Fruit fly (Drosophila melanogaster): ENCODE data around the gene Edg84A.

Edg84A gene

dm6 chr3R:6667245-6667644 is 17.0 kb upstream of the Edg84A start (continued):
- TF ChIP-seq wek (GFP tag; optimal IDR thresholded peaks at IDR 0.05) (peak; percentile 62), zen2 (GFP tag; IDR thresholded peaks at IDR 0.05; ENCODE audit: partially characterized antibody) (no peak), bsh (GFP tag; optimal IDR thresholded peaks at IDR 0.05) (peak in 1 of 2 experiments; percentile 58), CG12071 (GFP tag; optimal IDR thresholded peaks at IDR 0.05) (no peak), D19A (tag; optimal IDR thresholded peaks at IDR 0.05) (peak; percentile 28), CG10565 (GFP tag; optimal IDR thresholded peaks at IDR 0.05) (no peak)

dm6 chr3R:6668234-6668633 is 16.0 kb upstream of the Edg84A start:
- no peak for TF ChIP-seq CG2116 (GFP tag; optimal IDR thresholded peaks at IDR 0.05)
- peak; percentile 24 for TF ChIP-seq Nf-YC (tag; optimal IDR thresholded peaks at IDR 0.05)
- TF ChIP-seq Side (GFP tag; optimal IDR thresholded peaks at IDR 0.05) = no peak
- TF ChIP-seq cg (GFP tag; optimal IDR thresholded peaks at IDR 0.05) = peak; percentile 44
- TF ChIP-seq sug (tag; optimal IDR thresholded peaks at IDR 0.05) = no peak
- TF ChIP-seq prd (optimal IDR thresholded peaks at IDR 0.05) = no peak
- no peak for TF ChIP-seq prd (GFP tag; IDR thresholded peaks at IDR 0.05)
- TF ChIP-seq sqz (GFP tag; optimal IDR thresholded peaks at IDR 0.05) = peak; percentile 28
- peak; percentile 60 for TF ChIP-seq Nf-YB (GFP tag; optimal IDR thresholded peaks at IDR 0.05)
- TF ChIP-seq CG34422 (GFP tag; IDR thresholded peaks at IDR 0.05) = no peak
- no peak for TF ChIP-seq CG12219 (GFP tag; optimal IDR thresholded peaks at IDR 0.05)
- TF ChIP-seq B-H2 (GFP tag; optimal IDR thresholded peaks at IDR 0.05) = no peak
- no peak for TF ChIP-seq ac (GFP tag; optimal IDR thresholded peaks at IDR 0.05)
- no peak for TF ChIP-seq H2.0 (GFP tag; IDR thresholded peaks at IDR 0.05)
- peak; percentile 55 for TF ChIP-seq pros (GFP tag; optimal IDR thresholded peaks at IDR 0.05)

- no peak for TF ChIP-seq CG17612 (GFP tag; IDR thresholded peaks at IDR 0.05)
- TF ChIP-seq nerfin-2 (GFP tag; IDR thresholded peaks at IDR 0.05; ENCODE audit: partially characterized antibody) = peak; percentile 45; the same call in 1 of the 2 replicates
- peak in 1 of 3 experiments; percentile 65 for TF ChIP-seq lola (GFP tag; optimal IDR thresholded peaks at IDR 0.05)
- TF ChIP-seq D19B (GFP tag; optimal IDR thresholded peaks at IDR 0.05) = peak; percentile 10
- no peak for TF ChIP-seq D19A (tag; optimal IDR thresholded peaks at IDR 0.05)
- TF ChIP-seq Blimp-1 (GFP tag; optimal IDR thresholded peaks at IDR 0.05) = peak; percentile 64
- peak; percentile 38; the same call in 1 of the 2 replicates for TF ChIP-seq CG2129 (GFP tag; IDR thresholded peaks at IDR 0.05; ENCODE audit: partially characterized antibody)
- peak; percentile 75 for TF ChIP-seq kni (GFP tag; optimal IDR thresholded peaks at IDR 0.05)
- TF ChIP-seq CG13775 (GFP tag; optimal IDR thresholded peaks at IDR 0.05) = peak; percentile 18
- TF ChIP-seq vnd (GFP tag; IDR thresholded peaks at IDR 0.05; ENCODE audit: partially characterized antibody) = 0 out of 3 replicates have a peak, but pooled peaks have one; percentile 51
- TF ChIP-seq CG7556 (GFP tag; optimal IDR thresholded peaks at IDR 0.05) = peak; percentile 49
- peak; percentile 21; the same call in 1 of the 2 replicates for TF ChIP-seq ato (GFP tag; IDR thresholded peaks at IDR 0.05; ENCODE audit: partially characterized antibody)
- peak; percentile 30 for TF ChIP-seq CG4424 (GFP tag; optimal IDR thresholded peaks at IDR 0.05)
- no peak for TF ChIP-seq vfl (GFP tag; optimal IDR thresholded peaks at IDR 0.05)
- peak; percentile 61; the same call in 2 of the 3 replicates for TF ChIP-seq HLH4C (GFP tag; IDR thresholded peaks at IDR 0.05; ENCODE audit: partially characterized antibody)
- TF ChIP-seq knrl (GFP tag; IDR thresholded peaks at IDR 0.05; ENCODE audit: partially characterized antibody) = peak; percentile 34; the same call in 2 of the 3 replicates
- TF ChIP-seq gem (tag; optimal IDR thresholded peaks at IDR 0.05) = peak; percentile 21
- TF ChIP-seq Vsx1 (GFP tag; optimal IDR thresholded peaks at IDR 0.05) = no peak
- TF ChIP-seq CG12391 (tag; optimal IDR thresholded peaks at IDR 0.05) = peak; percentile 30
- TF ChIP-seq Deaf1 (tag; optimal IDR thresholded peaks at IDR 0.05) = peak; percentile 25
- peak in 1 of 2 experiments; percentile 4 for TF ChIP-seq chif (GFP tag; optimal IDR thresholded peaks at IDR 0.05)
- TF ChIP-seq sd (tag; optimal IDR thresholded peaks at IDR 0.05) = peak; percentile 89
- peak; percentile 18 for TF ChIP-seq CG15696 (tag; optimal IDR thresholded peaks at IDR 0.05)
- no peak for TF ChIP-seq prd (optimal IDR thresholded peaks at IDR 0.05)
- TF ChIP-seq prd (GFP tag; IDR thresholded peaks at IDR 0.05) = 0 out of 3 replicates have a peak, but pooled peaks have one; percentile 23
- TF ChIP-seq Fer2 (tag; optimal IDR thresholded peaks at IDR 0.05) = no peak
Observed at dm6 chr3R:6672303-6673007, 11.8 kb upstream of the Edg84A start.

Data from whole organism, embryonic.